Worm (Caenorhabditis elegans) whole organism, L1 larva: ENCODE data around the gene F44D12.2.

Source experiments
- C04F5.9 ChIP-seq: sonication (generic microtip); optimal IDR thresholded peaks from 2 replicates; lab custom pipeline; 2016; ENCODE audit warnings: missing genetic modification characterization, missing compliant biosample characterization
- aha-1 ChIP-seq: fragments of 150-350 bp; optimal IDR thresholded peaks from 2 replicates; lab custom pipeline; 2014; ENCODE audit warnings: missing biosample characterization, missing genetic modification characterization
- blmp-1 ChIP-seq: fragments of 150-350 bp; optimal IDR thresholded peaks from 2 replicates; lab custom pipeline; 2014; ENCODE audit warnings: missing biosample characterization, missing genetic modification characterization
- ceh-82 ChIP-seq, 3 experiments: fragments of 150-350 bp in 1 of 3; sonication (generic microtip) in 2 of 3; optimal IDR thresholded peaks; 2 replicates each; lab custom pipeline; 2014 to 2017; ENCODE audit warnings: missing biosample characterization in 3 of 3, missing genetic modification characterization in 3 of 3
- ceh-88 ChIP-seq: fragments of 200-800 bp; sonication (Bioruptor generic); IDR thresholded peaks from 2 replicates; pipeline ENCODE4 v1.3.6; 2022; ENCODE audit warnings: missing genetic modification characterization, missing compliant biosample characterization
- ceh-90 ChIP-seq: sonication (generic microtip); optimal IDR thresholded peaks from 2 replicates; lab custom pipeline; 2016; ENCODE audit warnings: missing genetic modification characterization, missing compliant biosample characterization
- dpl-1 ChIP-seq, 3 experiments: fragments of 150-350 bp in 2 of 3; sonication (generic microtip) in 1 of 3; optimal IDR thresholded peaks; 2 replicates each; lab custom pipeline; 2014 to 2017; ENCODE audit warnings: missing biosample characterization in 3 of 3, missing genetic modification characterization in 3 of 3, missing genetic modification reagents in 3 of 3
- dsc-1 ChIP-seq: sonication (generic microtip); optimal IDR thresholded peaks from 2 replicates; lab custom pipeline; 2016; ENCODE audit warnings: mild to moderate bottlenecking, missing genetic modification characterization, missing compliant biosample characterization
- efl-1 ChIP-seq, 4 experiments: fragments of 150-350 bp; optimal IDR thresholded peaks in 3 of 4; peaks in 1 of 4; 1 replicate in 1 of 4; 2 replicates in 3 of 4; lab custom pipeline; 2014; ENCODE audit warnings: missing biosample characterization in 2 of 4, missing genetic modification characterization in 2 of 4, missing genetic modification reagents in 2 of 4
- efl-3 ChIP-seq: fragments of 200-800 bp; sonication (Bioruptor generic); optimal IDR thresholded peaks from 2 replicates; lab custom pipeline; 2018; ENCODE audit warnings: mild to moderate bottlenecking, missing genetic modification characterization, missing compliant biosample characterization
- egl-13 ChIP-seq: sonication (generic microtip); optimal IDR thresholded peaks from 2 replicates; lab custom pipeline; 2016; ENCODE audit warnings: missing genotype, missing genetic modification reagents, missing genetic modification characterization, missing compliant biosample characterization
- elt-2 ChIP-seq: sonication (generic microtip); optimal IDR thresholded peaks from 2 replicates; lab custom pipeline; 2016; ENCODE audit warnings: missing genetic modification characterization, mild to moderate bottlenecking, inconsistent platforms, missing compliant biosample characterization, missing genetic modification reagents
- elt-3 ChIP-seq, 6 experiments: fragments of 150-350 bp in 1 of 6; sonication (generic microtip); optimal IDR thresholded peaks; 2 replicates each; lab custom pipeline; 2017 to 2018; ENCODE audit warnings: missing biosample characterization in 6 of 6, missing genetic modification characterization in 6 of 6, inconsistent platforms in 1 of 6
- fkh-10 ChIP-seq: sonication (generic microtip); optimal IDR thresholded peaks from 2 replicates; lab custom pipeline; 2017; ENCODE audit warnings: missing biosample characterization, missing genetic modification reagents, missing genetic modification characterization
- fkh-4 ChIP-seq: sonication (generic microtip); optimal IDR thresholded peaks from 2 replicates; lab custom pipeline; 2016; ENCODE audit warnings: missing compliant biosample characterization, missing genetic modification characterization, borderline replicate concordance
- fkh-8 ChIP-seq: sonication (generic microtip); optimal IDR thresholded peaks from 2 replicates; lab custom pipeline; 2016; ENCODE audit warnings: mild to moderate bottlenecking, missing genetic modification characterization, missing compliant biosample characterization
- grh-1 ChIP-seq: fragments of 200-800 bp; sonication (Bioruptor generic); IDR thresholded peaks from 2 replicates; pipeline ENCODE4 v1.3.6; 2022; ENCODE audit warnings: missing genetic modification reagents, missing genetic modification characterization, missing compliant biosample characterization
- hpl-2 ChIP-seq: fragments of 150-350 bp; optimal IDR thresholded peaks from 2 replicates; lab custom pipeline; 2014; ENCODE audit warnings: missing biosample characterization, missing genetic modification reagents, missing genetic modification characterization
- irx-1 ChIP-seq: sonication (generic microtip); optimal IDR thresholded peaks from 2 replicates; lab custom pipeline; 2016; ENCODE audit warnings: missing genetic modification characterization, missing compliant biosample characterization
- isw-1 ChIP-seq: fragments of 200-800 bp; sonication (Bioruptor generic); IDR thresholded peaks from 2 replicates; pipeline ENCODE4 v1.3.6; 2022; ENCODE audit warnings: missing genetic modification characterization, missing compliant biosample characterization
- lin-14 ChIP-seq: fragments of 200-800 bp; sonication (Bioruptor generic); optimal IDR thresholded peaks from 2 replicates; lab custom pipeline; 2018; ENCODE audit warnings: mild to moderate bottlenecking, missing genetic modification characterization, moderate library complexity, missing compliant biosample characterization
- lin-15B ChIP-seq: fragments of 150-350 bp; sonication (generic microtip); optimal IDR thresholded peaks from 3 replicates; lab custom pipeline; 2014; ENCODE audit warnings: missing biosample characterization, missing genetic modification characterization
- lin-35 ChIP-seq, 2 experiments: fragments of 150-350 bp; optimal IDR thresholded peaks; 2 replicates each; lab custom pipeline; 2014; ENCODE audit warnings: missing biosample characterization in 2 of 2, missing genetic modification characterization in 2 of 2, missing genetic modification reagents in 2 of 2
- lin-39 ChIP-seq: fragments of 150-350 bp; optimal IDR thresholded peaks from 2 replicates; lab custom pipeline; 2014; ENCODE audit warnings: missing biosample characterization, missing genetic modification reagents, missing genetic modification characterization
- lsy-2 ChIP-seq, 2 experiments: fragments of 150-350 bp; optimal IDR thresholded peaks; 2 replicates each; lab custom pipeline; 2014; ENCODE audit warnings: missing biosample characterization in 2 of 2, missing genetic modification characterization in 2 of 2
- mef-2 ChIP-seq: fragments of 150-350 bp; optimal IDR thresholded peaks from 2 replicates; lab custom pipeline; 2014; ENCODE audit warnings: missing biosample characterization, missing genetic modification characterization
- nhr-20 ChIP-seq: sonication (generic microtip); optimal IDR thresholded peaks from 2 replicates; lab custom pipeline; 2016; ENCODE audit warnings: mild to moderate bottlenecking, missing genetic modification characterization, missing compliant biosample characterization
- nhr-47 ChIP-seq: sonication (generic microtip); optimal IDR thresholded peaks from 2 replicates; lab custom pipeline; 2016; ENCODE audit warnings: mild to moderate bottlenecking, missing genetic modification characterization, moderate library complexity, missing compliant biosample characterization
- nhr-71 ChIP-seq: sonication (generic microtip); optimal IDR thresholded peaks from 2 replicates; lab custom pipeline; 2016; ENCODE audit warnings: mild to moderate bottlenecking, missing genetic modification characterization, moderate library complexity, missing compliant biosample characterization
- nhr-76 ChIP-seq: sonication (generic microtip); optimal IDR thresholded peaks from 2 replicates; lab custom pipeline; 2017; ENCODE audit warnings: missing biosample characterization, missing genetic modification characterization
- nhr-85 ChIP-seq: sonication (generic microtip); peaks from one replicate; lab custom pipeline; 2016; ENCODE audit warnings: missing genetic modification characterization, inconsistent platforms, missing compliant biosample characterization
- pqm-1 ChIP-seq: sonication (generic microtip); optimal IDR thresholded peaks from 3 replicates; lab custom pipeline; 2017; ENCODE audit warnings: missing biosample characterization, missing genetic modification characterization
- snpc-4 ChIP-seq: fragments of 150-350 bp; optimal IDR thresholded peaks from 2 replicates; lab custom pipeline; 2014; ENCODE audit warnings: missing biosample characterization, missing genetic modification characterization
- sup-37 ChIP-seq: fragments of 200-800 bp; sonication (Bioruptor generic); optimal IDR thresholded peaks from 2 replicates; lab custom pipeline; 2018; ENCODE audit warnings: mild to moderate bottlenecking, missing genetic modification characterization, missing compliant biosample characterization
- swsn-7 ChIP-seq: sonication (generic microtip); optimal IDR thresholded peaks from 2 replicates; lab custom pipeline; 2016; ENCODE audit warnings: missing genetic modification characterization, missing compliant biosample characterization
- tbx-2 ChIP-seq: sonication (generic microtip); optimal IDR thresholded peaks from 2 replicates; lab custom pipeline; 2016; ENCODE audit warnings: missing genetic modification characterization, missing compliant biosample characterization
- unc-130 ChIP-seq: fragments of 150-350 bp; optimal IDR thresholded peaks from 2 replicates; lab custom pipeline; 2017; ENCODE audit warnings: missing biosample characterization, missing genetic modification characterization, inconsistent platforms
- unc-30 ChIP-seq: sonication (generic microtip); optimal IDR thresholded peaks from 2 replicates; lab custom pipeline; 2017; ENCODE audit warnings: missing biosample characterization, missing genetic modification characterization
- unc-62 ChIP-seq: fragments of 150-350 bp; optimal IDR thresholded peaks from 2 replicates; lab custom pipeline; 2014; ENCODE audit warnings: missing biosample characterization, missing genetic modification reagents, missing genetic modification characterization
- unc-86 ChIP-seq: sonication (generic microtip); optimal IDR thresholded peaks from 2 replicates; lab custom pipeline; 2016; ENCODE audit warnings: missing genetic modification characterization, missing compliant biosample characterization
- unc-98 ChIP-seq: fragments of 200-800 bp; sonication (Bioruptor generic); IDR thresholded peaks from 2 replicates; pipeline ENCODE4 v1.3.6; 2022; ENCODE audit warnings: missing genetic modification characterization, missing compliant biosample characterization
- zag-1 ChIP-seq: fragments of 150-350 bp; optimal IDR thresholded peaks from 2 replicates; lab custom pipeline; 2014; ENCODE audit warnings: missing biosample characterization, missing genetic modification characterization
- ztf-11 ChIP-seq, 2 experiments: sonication (generic microtip); optimal IDR thresholded peaks; 2 replicates each; lab custom pipeline; 2016 to 2017; ENCODE audit warnings: missing genetic modification characterization in 2 of 2, missing biosample characterization in 1 of 2, missing compliant biosample characterization in 1 of 2

F44D12.2 gene

ce11 chrIV:10017633-10018032 lies at the start of gene F44D12.2:
F44D12.2 (minus strand) TSS chrIV:10017733.
- TF ChIP-seq elt-2 (tag; lab: Kevin White, UChicago) (no peak), fkh-4 (tag; lab: Kevin White, UChicago) (no peak), unc-86 (tag; lab: Kevin White, UChicago) (no peak), efl-3 (GFP tag; lab: Kevin White, UChicago) (no peak), nhr-85 (tag; lab: Kevin White, UChicago) (no peak), egl-13 (tag; lab: Kevin White, UChicago) (no peak), swsn-7 (tag; lab: Kevin White, UChicago) (no peak), C04F5.9 (tag; lab: Kevin White, UChicago) (no peak), elt-3 (tag; optimal IDR thresholded peaks at IDR 0.05; lab: Kevin White, UChicago) (no peak), pqm-1 (tag; lab: Kevin White, UChicago) (no peak), isw-1 (no peak)

ce11 chrIV:10066456-10066855 lies 48.9 kb upstream of the F44D12.2 start:
- TF ChIP-seq nhr-71 (tag; lab: Kevin White, UChicago), result no peak
- TF ChIP-seq elt-2 (tag; lab: Kevin White, UChicago), result peak; percentile 22

ce11 chrIV:10065159-10065558 lies 47.6 kb upstream of the F44D12.2 start:
- TF ChIP-seq lin-39 (tag; lab: Kevin White, UChicago) (peak; percentile 62), ztf-11 (tag; optimal IDR thresholded peaks at IDR 0.05; lab: Kevin White, UChicago) (no peak), lin-14 (GFP tag; lab: Kevin White, UChicago) (peak; percentile 52)

- no peak for TF ChIP-seq ceh-88 (GFP tag; lab: Robert Waterston, UW)
- peak; percentile 82 for TF ChIP-seq dsc-1
- TF ChIP-seq grh-1, result no peak
- TF ChIP-seq aha-1, result no peak
- no peak for TF ChIP-seq efl-1 (optimal IDR thresholded peaks at IDR 0.05; lab: Kevin White, UChicago)
- peak in 1 of 2 experiments; percentile 68 for TF ChIP-seq efl-1 (GFP tag; optimal IDR thresholded peaks at IDR 0.05 in 1 of 2; lab: Kevin White, UChicago)
- no peak for TF ChIP-seq irx-1
These were observed 46.4 kb upstream of the F44D12.2 start for ce11 chrIV:10063941-10064340.

ce11 chrIV:10062728-10063127 lies 45.2 kb upstream of the F44D12.2 start, which contains the start of gene ipla-7:
ipla-7 (minus strand) TSS chrIV:10062849.
- TF ChIP-seq ztf-11 (tag; optimal IDR thresholded peaks at IDR 0.05; lab: Kevin White, UChicago), result no peak
- no peak for TF ChIP-seq snpc-4
- TF ChIP-seq swsn-7 (tag; lab: Kevin White, UChicago), result peak; percentile 20
- TF ChIP-seq nhr-47 (tag; lab: Kevin White, UChicago), result peak; percentile 15
- TF ChIP-seq blmp-1, result no peak
- TF ChIP-seq unc-98 (GFP tag; lab: Robert Waterston, UW), result no peak
- no peak for TF ChIP-seq lin-15B
- no peak for TF ChIP-seq mef-2 (tag; lab: Kevin White, UChicago)
- no peak for TF ChIP-seq unc-130
- TF ChIP-seq fkh-8, result peak; percentile 56
- TF ChIP-seq sup-37 (GFP tag; lab: Kevin White, UChicago), result no peak
- TF ChIP-seq nhr-76, result no peak
- peak in 1 of 3 experiments; percentile 20 for TF ChIP-seq dpl-1 (GFP tag; optimal IDR thresholded peaks at IDR 0.05; lab: Kevin White, UChicago)
- TF ChIP-seq zag-1 (tag; lab: Kevin White, UChicago), result no peak
- peak; percentile 51 for TF ChIP-seq nhr-71 (tag; lab: Kevin White, UChicago)
- TF ChIP-seq unc-30 (tag; lab: Kevin White, UChicago), result no peak
- peak in 1 of 2 experiments; percentile 5 for TF ChIP-seq efl-1 (optimal IDR thresholded peaks at IDR 0.05; lab: Kevin White, UChicago)
- TF ChIP-seq efl-1 (GFP tag; optimal IDR thresholded peaks at IDR 0.05 in 1 of 2; lab: Kevin White, UChicago), result peak in 1 of 2 experiments; percentile 82
- no peak for TF ChIP-seq unc-62
- TF ChIP-seq elt-2 (tag; lab: Kevin White, UChicago), result no peak
- TF ChIP-seq unc-86 (tag; lab: Kevin White, UChicago), result peak; percentile 15
- TF ChIP-seq hpl-2 (GFP tag; lab: Kevin White, UChicago), result no peak
- peak in 1 of 3 experiments; percentile 56 for TF ChIP-seq ceh-82 (tag; optimal IDR thresholded peaks at IDR 0.05; lab: Kevin White, UChicago)
- no peak for TF ChIP-seq fkh-4 (tag; lab: Kevin White, UChicago)
- peak; percentile 7 for TF ChIP-seq tbx-2
- peak in 1 of 2 experiments; percentile 28 for TF ChIP-seq lsy-2 (tag; optimal IDR thresholded peaks at IDR 0.05; lab: Kevin White, UChicago)
- TF ChIP-seq nhr-20 (tag; lab: Kevin White, UChicago), result no peak
- TF ChIP-seq lin-14 (GFP tag; lab: Kevin White, UChicago), result peak; percentile 80
- TF ChIP-seq irx-1, result no peak
- peak; percentile 16 for TF ChIP-seq fkh-10
- TF ChIP-seq C04F5.9 (tag; lab: Kevin White, UChicago), result no peak
- peak; percentile 7 for TF ChIP-seq egl-13 (tag; lab: Kevin White, UChicago)
- peak in 1 of 2 experiments; percentile 11 for TF ChIP-seq lin-35 (GFP tag; optimal IDR thresholded peaks at IDR 0.05; lab: Kevin White, UChicago)
- TF ChIP-seq ceh-90 (tag; lab: Kevin White, UChicago), result no peak
- TF ChIP-seq, all 84 proteins: peak for 14
